Fruit fly (Drosophila melanogaster): ENCODE data around the gene CG3386.

- TF ChIP-seq Crg-1 (GFP tag; optimal IDR thresholded peaks at IDR 0.05) (no peak), CG33017 (tag; optimal IDR thresholded peaks at IDR 0.05) (no peak)
These were observed at the start of gene CG3386 for dm6 chr3L:682420-682882.

Data from whole organism, adult.